Fruit fly (Drosophila melanogaster) whole organism, embryonic: ENCODE data around the gene vvl.
A peak's percentile ranks its signal among the peaks of the same experiment; 100 is the strongest.

ENCODE experiments used
- ATbp ChIP-seq: fragments of 200-800 bp; sonication (Bioruptor generic); optimal IDR thresholded peaks from 2 replicates; lab custom pipeline; 2017; ENCODE audit warnings: missing biosample characterization, mild to moderate bottlenecking, missing genetic modification characterization, missing genetic modification reagents
- Abd-B ChIP-seq: fragments of 200-800 bp; sonication (Bioruptor generic); optimal IDR thresholded peaks from 2 replicates; lab custom pipeline; 2018; ENCODE audit warnings: missing biosample characterization, mild to moderate bottlenecking, missing genetic modification characterization, moderate library complexity
- Atf-2 ChIP-seq: fragments of 200-800 bp; sonication (Bioruptor generic); optimal IDR thresholded peaks from 2 replicates; lab custom pipeline; 2016; ENCODE audit warnings: missing biosample characterization, missing genetic modification characterization
- Atf6 ChIP-seq: fragments of 200-800 bp; sonication (Bioruptor generic); IDR thresholded peaks from 2 replicates; pipeline ENCODE4 v1.3.6; 2022; ENCODE audit warnings: missing biosample characterization, missing genetic modification characterization
- Blimp-1 ChIP-seq: fragments of 200-800 bp; sonication (Bioruptor generic); optimal IDR thresholded peaks from 3 replicates; lab custom pipeline; 2018; ENCODE audit warnings: missing biosample characterization, missing genetic modification characterization, mild to moderate bottlenecking, moderate library complexity, missing genetic modification reagents
- CG1024 ChIP-seq: fragments of 200-800 bp; sonication (Bioruptor generic); IDR thresholded peaks from 2 replicates; pipeline ENCODE4 v1.3.6; 2022; ENCODE audit warnings: missing biosample characterization, missing genetic modification characterization
- CG10366 ChIP-seq: fragments of 200-800 bp; sonication (Bioruptor generic); IDR thresholded peaks from 2 replicates; pipeline ENCODE4 v1.3.6; 2022; ENCODE audit warnings: missing biosample characterization, missing genetic modification characterization
- CG10543 ChIP-seq: fragments of 200-800 bp; sonication (Bioruptor generic); optimal IDR thresholded peaks from 3 replicates; lab custom pipeline; 2017; ENCODE audit warnings: missing biosample characterization, mild to moderate bottlenecking, missing genetic modification characterization, moderate library complexity
- CG10959 ChIP-seq: fragments of 200-800 bp; sonication (Bioruptor generic); IDR thresholded peaks from 2 replicates; pipeline ENCODE4 v1.3.6; 2022; ENCODE audit warnings: missing biosample characterization, missing genetic modification characterization
- CG11398 ChIP-seq: fragments of 200-800 bp; sonication (Bioruptor generic); optimal IDR thresholded peaks from 2 replicates; lab custom pipeline; 2016; ENCODE audit warnings: missing biosample characterization, missing genetic modification characterization
- CG12219 ChIP-seq: fragments of 200-800 bp; sonication (Bioruptor generic); optimal IDR thresholded peaks from 3 replicates; lab custom pipeline; 2018; ENCODE audit warnings: missing biosample characterization, mild to moderate bottlenecking, missing genetic modification characterization
- CG14014 ChIP-seq: fragments of 200-800 bp; sonication (Bioruptor generic); IDR thresholded peaks from 2 replicates; pipeline ENCODE4 v1.3.6; 2022; ENCODE audit warnings: missing biosample characterization, missing genetic modification characterization
- CG17186 ChIP-seq: fragments of 200-800 bp; sonication (Bioruptor generic); optimal IDR thresholded peaks from 3 replicates; lab custom pipeline; 2017; ENCODE audit warnings: missing biosample characterization, missing genetic modification reagents, missing genetic modification characterization
- CG2116 ChIP-seq: fragments of 200-800 bp; sonication (Bioruptor generic); optimal IDR thresholded peaks from 3 replicates; lab custom pipeline; 2018; ENCODE audit warnings: missing biosample characterization, mild to moderate bottlenecking, missing genetic modification characterization
- CG2120 ChIP-seq: fragments of 200-800 bp; sonication (Bioruptor generic); optimal IDR thresholded peaks from 3 replicates; lab custom pipeline; 2016; ENCODE audit warnings: missing biosample characterization, missing genetic modification characterization
- CG30403 ChIP-seq: fragments of 200-800 bp; sonication (Bioruptor generic); optimal IDR thresholded peaks from 3 replicates; lab custom pipeline; 2016; ENCODE audit warnings: missing biosample characterization, missing genetic modification characterization
- CG3163 ChIP-seq: fragments of 200-800 bp; sonication (Bioruptor generic); optimal IDR thresholded peaks from 3 replicates; lab custom pipeline; 2016; ENCODE audit warnings: missing biosample characterization, missing genetic modification characterization
- CG3407 ChIP-seq: fragments of 200-800 bp; sonication (Bioruptor generic); optimal IDR thresholded peaks from 2 replicates; lab custom pipeline; 2018; ENCODE audit warnings: missing biosample characterization, mild to moderate bottlenecking, missing genetic modification characterization
- CG5180 ChIP-seq: fragments of 200-800 bp; sonication (Bioruptor generic); optimal IDR thresholded peaks from 3 replicates; lab custom pipeline; 2017; ENCODE audit warnings: missing biosample characterization, missing genetic modification characterization, mild to moderate bottlenecking, moderate library complexity, missing genetic modification reagents
- CG7357 ChIP-seq: fragments of 200-800 bp; sonication (Bioruptor generic); IDR thresholded peaks from 3 replicates; pipeline ENCODE4 v1.3.6; 2022; ENCODE audit warnings: missing biosample characterization, missing genetic modification characterization
- CG9609 ChIP-seq: fragments of 200-800 bp; sonication (Bioruptor generic); optimal IDR thresholded peaks from 3 replicates; lab custom pipeline; 2016; ENCODE audit warnings: missing biosample characterization, missing genetic modification characterization
- CG9932 ChIP-seq: fragments of 200-800 bp; sonication (Bioruptor generic); IDR thresholded peaks from 2 replicates; pipeline ENCODE4 v1.3.6; 2022; ENCODE audit warnings: missing biosample characterization, missing genetic modification characterization
- Doc3 ChIP-seq: fragments of 200-800 bp; sonication (Bioruptor generic); IDR thresholded peaks from 3 replicates; pipeline ENCODE4 v1.3.6; 2022; ENCODE audit warnings: missing biosample characterization, missing genetic modification characterization; ENCODE audit not compliant: partially characterized antibody
- E2f1 ChIP-seq: fragments of 200-800 bp; sonication (Bioruptor generic); IDR thresholded peaks from 2 replicates; pipeline ENCODE4 v1.3.6; 2022; ENCODE audit warnings: missing biosample characterization, missing genetic modification characterization
- Elba2 ChIP-seq: fragments of 200-800 bp; sonication (Bioruptor generic); optimal IDR thresholded peaks from 3 replicates; lab custom pipeline; 2016; ENCODE audit warnings: missing biosample characterization, missing genetic modification characterization
- Gsc ChIP-seq: fragments of 200-800 bp; sonication (Bioruptor generic); IDR thresholded peaks from 2 replicates; pipeline ENCODE4 v1.3.6; 2022; ENCODE audit warnings: missing biosample characterization, missing genetic modification characterization
- H2.0 ChIP-seq: fragments of 200-800 bp; sonication (Bioruptor generic); IDR thresholded peaks from 2 replicates; pipeline ENCODE4 v1.3.6; 2022; ENCODE audit warnings: missing biosample characterization, missing genetic modification characterization
- Mes4 ChIP-seq: fragments of 200-800 bp; sonication (Bioruptor generic); optimal IDR thresholded peaks from 2 replicates; lab custom pipeline; 2016; ENCODE audit warnings: missing biosample characterization, missing genetic modification characterization
- Nf-YA ChIP-seq: fragments of 200-800 bp; sonication (Bioruptor generic); IDR thresholded peaks from 2 replicates; pipeline ENCODE4 v1.3.6; 2022; ENCODE audit warnings: missing biosample characterization, missing genetic modification characterization
- Nf-YC ChIP-seq: fragments of 200-800 bp; optimal IDR thresholded peaks from 3 replicates; lab custom pipeline; 2019; ENCODE audit warnings: missing biosample characterization, mild to moderate bottlenecking, missing genetic modification characterization, moderate library complexity
- Sox102F ChIP-seq: fragments of 200-800 bp; sonication (Bioruptor generic); optimal IDR thresholded peaks from 2 replicates; lab custom pipeline; 2018; ENCODE audit warnings: missing biosample characterization, mild to moderate bottlenecking, missing genetic modification characterization, moderate library complexity
- ash1 ChIP-seq: fragments of 200-800 bp; sonication (Bioruptor generic); optimal IDR thresholded peaks from 2 replicates; lab custom pipeline; 2018; ENCODE audit warnings: missing biosample characterization, mild to moderate bottlenecking, missing genetic modification characterization
- bab2 ChIP-seq: fragments of 200-800 bp; sonication (Bioruptor generic); optimal IDR thresholded peaks from 2 replicates; lab custom pipeline; 2016; ENCODE audit warnings: missing biosample characterization, missing genetic modification characterization
- bsh ChIP-seq, 2 experiments: fragments of 200-800 bp; sonication (Bioruptor generic); optimal IDR thresholded peaks; 2 replicates each; lab custom pipeline; 2017 to 2018; ENCODE audit warnings: mild to moderate bottlenecking in 2 of 2, missing biosample characterization in 2 of 2, missing genetic modification characterization in 2 of 2, moderate library complexity in 1 of 2
- danr ChIP-seq: fragments of 200-800 bp; sonication (Bioruptor generic); IDR thresholded peaks from 2 replicates; pipeline ENCODE4 v1.3.6; 2022; ENCODE audit warnings: missing biosample characterization, missing genetic modification characterization
- dpn ChIP-seq, 2 experiments: fragments of 200-800 bp; sonication (Bioruptor generic); optimal IDR thresholded peaks; 3 replicates each; lab custom pipeline; 2016; ENCODE audit warnings: missing biosample characterization in 2 of 2, missing genetic modification characterization in 2 of 2
- en ChIP-seq: fragments of 200-800 bp; sonication (Bioruptor generic); optimal IDR thresholded peaks from 2 replicates; lab custom pipeline; 2016; ENCODE audit warnings: missing biosample characterization, missing genetic modification characterization
- fd96Cb ChIP-seq: fragments of 200-800 bp; sonication (Bioruptor generic); optimal IDR thresholded peaks from 2 replicates; lab custom pipeline; 2018; ENCODE audit warnings: missing biosample characterization, mild to moderate bottlenecking, missing genetic modification characterization, moderate library complexity
- gem ChIP-seq: fragments of 200-800 bp; sonication (Bioruptor generic); optimal IDR thresholded peaks from 2 replicates; lab custom pipeline; 2019; ENCODE audit warnings: missing biosample characterization, mild to moderate bottlenecking, missing genetic modification characterization, moderate library complexity
- ham ChIP-seq: fragments of 200-800 bp; sonication (Bioruptor generic); IDR thresholded peaks from 2 replicates; pipeline ENCODE4 v1.3.6; 2022; ENCODE audit warnings: missing biosample characterization, missing genetic modification characterization
- lab ChIP-seq: fragments of 200-800 bp; sonication (Bioruptor generic); optimal IDR thresholded peaks from 3 replicates; lab custom pipeline; 2017; ENCODE audit warnings: missing biosample characterization, missing genetic modification characterization, mild to moderate bottlenecking, moderate library complexity, missing genetic modification reagents
- lilli ChIP-seq: fragments of 200-800 bp; sonication (Bioruptor generic); optimal IDR thresholded peaks from 3 replicates; lab custom pipeline; 2016; ENCODE audit warnings: missing biosample characterization, missing genetic modification characterization
- maf-S ChIP-seq: fragments of 200-800 bp; sonication (Bioruptor generic); optimal IDR thresholded peaks from 2 replicates; lab custom pipeline; 2016; ENCODE audit warnings: missing biosample characterization, missing genetic modification characterization
- nerfin-1 ChIP-seq: fragments of 200-800 bp; sonication (Bioruptor generic); optimal IDR thresholded peaks from 3 replicates; lab custom pipeline; 2019; ENCODE audit warnings: missing biosample characterization, mild to moderate bottlenecking, missing genetic modification characterization, moderate library complexity
- pho ChIP-seq: fragments of 200-800 bp; sonication (Bioruptor generic); optimal IDR thresholded peaks from 2 replicates; lab custom pipeline; 2016; ENCODE audit warnings: missing biosample characterization, missing genetic modification characterization
- prd ChIP-seq, 3 experiments: fragments of >200 bp in 2 of 3; fragments of 200-800 bp in 1 of 3; sonication (Bioruptor generic) in 1 of 3; optimal IDR thresholded peaks in 2 of 3; IDR thresholded peaks in 1 of 3; 2 replicates in 2 of 3; 3 replicates in 1 of 3; pipeline versions ENCODE4 v1.3.6 to Lab custom; 2017 to 2022; ENCODE audit warnings: missing biosample characterization in 1 of 3, missing genetic modification characterization in 1 of 3
- rib ChIP-seq: fragments of 200-800 bp; sonication (Bioruptor generic); IDR thresholded peaks from 2 replicates; pipeline ENCODE4 v1.3.6; 2022; ENCODE audit warnings: missing biosample characterization, missing genetic modification characterization
- slbo ChIP-seq: fragments of 200-800 bp; sonication (Bioruptor generic); IDR thresholded peaks from 2 replicates; pipeline ENCODE4 v1.3.6; 2022; ENCODE audit warnings: missing biosample characterization, missing genetic modification characterization
- stc ChIP-seq: fragments of 200-800 bp; sonication (Bioruptor generic); IDR thresholded peaks from 2 replicates; pipeline ENCODE4 v1.3.6; 2022; ENCODE audit warnings: missing biosample characterization, missing genetic modification characterization
- tgo ChIP-seq: fragments of 200-800 bp; sonication (Bioruptor generic); IDR thresholded peaks from 3 replicates; pipeline ENCODE4 v1.3.6; 2022; ENCODE audit warnings: missing biosample characterization, missing genetic modification characterization
- tll ChIP-seq, 2 experiments: fragments of 200-800 bp in 1 of 2; fragments of >200 bp in 1 of 2; sonication (Bioruptor generic) in 1 of 2; optimal IDR thresholded peaks; 2 replicates each; lab custom pipeline; 2017 to 2019; ENCODE audit warnings: missing biosample characterization in 2 of 2, missing genetic modification characterization in 2 of 2, mild to moderate bottlenecking in 1 of 2, moderate library complexity in 1 of 2

Gene vvl

DNA sequence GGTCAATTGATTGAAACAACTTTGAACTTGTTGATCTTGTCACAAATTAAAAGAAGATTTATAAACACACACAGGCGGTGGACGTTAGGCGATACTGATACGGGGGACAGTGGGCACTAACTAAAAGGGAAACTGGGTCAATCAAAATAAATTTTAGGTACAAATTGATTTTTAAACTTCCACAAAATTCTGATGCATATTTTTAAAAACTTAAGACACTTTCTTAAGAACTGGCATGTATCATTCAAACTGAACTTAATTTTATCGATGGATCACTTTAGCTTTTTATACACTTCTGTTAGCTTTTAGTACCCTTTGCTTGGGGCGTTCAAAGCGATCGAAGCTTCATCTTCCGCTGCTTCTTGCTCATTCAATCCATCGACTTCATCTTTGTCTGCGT is 26.3 kb downstream of the vvl start (continued):
- TF ChIP-seq ATbp (peak; percentile 42), Atf6 (GFP tag; lab: Robert Waterston, UW) (peak; percentile 81), Sox102F (GFP tag; lab: Kevin White, UChicago) (peak; percentile 79), CG10959 (GFP tag; lab: Robert Waterston, UW) (no peak), lab (GFP tag; lab: Kevin White, UChicago) (no peak), CG14014 (peak; percentile 89), CG10543 (GFP tag; lab: Kevin White, UChicago) (peak; percentile 75), Doc3 (no peak), danr (GFP tag; lab: Robert Waterston, UW) (peak; percentile 80), Nf-YC (tag; lab: Kevin White, UChicago) (peak; percentile 66), Elba2 (GFP tag; lab: Kevin White, UChicago) (no peak), Atf-2 (peak; percentile 40), CG5180 (GFP tag; lab: Kevin White, UChicago) (no peak), CG2116 (GFP tag; lab: Kevin White, UChicago) (no peak), Nf-YA (no peak), CG30403 (peak; percentile 60), CG3407 (GFP tag; lab: Kevin White, UChicago) (peak; percentile 3), prd (optimal IDR thresholded peaks at IDR 0.05; lab: Kevin White, UChicago) (no peak), prd (GFP tag; IDR thresholded peaks at IDR 0.05; lab: Robert Waterston, UW) (peak; percentile 85), tgo (GFP tag; lab: Robert Waterston, UW) (peak; percentile 85), CG10366 (GFP tag; lab: Robert Waterston, UW) (peak; percentile 79), E2f1 (peak; percentile 80), CG1024 (no peak), tll (GFP tag; optimal IDR thresholded peaks at IDR 0.05; lab: Kevin White, UChicago) (no peak), gem (tag; lab: Kevin White, UChicago) (peak; percentile 83), maf-S (GFP tag; lab: Kevin White, UChicago) (peak; percentile 61), stc (GFP tag; lab: Robert Waterston, UW) (peak; percentile 77), bab2 (peak; percentile 72), ham (no peak), CG11398 (GFP tag; lab: Kevin White, UChicago) (peak; percentile 35), CG9932 (GFP tag; lab: Robert Waterston, UW) (peak; percentile 78), dpn (GFP tag; optimal IDR thresholded peaks at IDR 0.05; lab: Kevin White, UChicago) (peak; percentile 74 to 79), lilli (GFP tag; lab: Kevin White, UChicago) (peak; percentile 62), CG7357 (GFP tag; lab: Robert Waterston, UW) (peak; percentile 71; the same call in 2 of the 3 replicates), ash1 (GFP tag; lab: Kevin White, UChicago) (no peak), pho (GFP tag; lab: Kevin White, UChicago) (peak; percentile 36), Mes4 (GFP tag; lab: Kevin White, UChicago) (no peak), CG12219 (GFP tag; lab: Kevin White, UChicago) (peak; percentile 62), rib (GFP tag; lab: Robert Waterston, UW) (peak; percentile 79), Abd-B (GFP tag; lab: Kevin White, UChicago) (peak; percentile 86), nerfin-1 (tag; lab: Kevin White, UChicago) (peak; percentile 29), bsh (GFP tag; optimal IDR thresholded peaks at IDR 0.05; lab: Kevin White, UChicago) (peak in 1 of 2 experiments; percentile 78), CG9609 (GFP tag; lab: Kevin White, UChicago) (peak; percentile 26), Blimp-1 (GFP tag; lab: Kevin White, UChicago) (peak; percentile 10), Gsc (GFP tag; lab: Robert Waterston, UW) (peak; percentile 50; the same call in 1 of the 2 replicates), H2.0 (GFP tag; lab: Robert Waterston, UW) (peak; percentile 85), CG3163 (no peak), CG17186 (GFP tag; lab: Kevin White, UChicago) (no peak), en (GFP tag; lab: Kevin White, UChicago) (peak; percentile 40), slbo (peak; percentile 83), fd96Cb (no peak), CG2120 (peak; percentile 79)
